Worm (Caenorhabditis elegans): ENCODE data around the gene dot-1.3.

dot-1.3 gene

ce11 chrX:12335808-12336207 is 33.2 kb upstream of the dot-1.3 start, which contains the start of gene srd-48:
Gene srd-48, plus strand, starts transcription at chrX:12336108.
- TF ChIP-seq sox-4 (tag; optimal IDR thresholded peaks at IDR 0.05) (no peak), lin-11 (tag; optimal IDR thresholded peaks at IDR 0.05) (no peak), unc-3 (GFP tag; conservative IDR thresholded peaks at IDR 0.05) (no peak), unc-3 (tag; optimal IDR thresholded peaks at IDR 0.05) (no peak), rnt-1 (tag; optimal IDR thresholded peaks at IDR 0.05) (no peak), lim-6 (tag; optimal IDR thresholded peaks at IDR 0.05) (no peak), hlh-13 (GFP tag; optimal IDR thresholded peaks at IDR 0.05) (no peak), mec-3 (tag; optimal IDR thresholded peaks at IDR 0.05; ENCODE audit: borderline replicate concordance) (no peak), tbx-2 (tag; optimal IDR thresholded peaks at IDR 0.05) (no peak), ztf-16 (tag; optimal IDR thresholded peaks at IDR 0.05) (no peak), unc-86 (tag; optimal IDR thresholded peaks at IDR 0.05) (no peak), dve-1 (tag; optimal IDR thresholded peaks at IDR 0.05) (no peak), fkh-6 (tag; optimal IDR thresholded peaks at IDR 0.05) (no peak), sox-2 (GFP tag; IDR thresholded peaks at IDR 0.05) (no peak), fkh-10 (GFP tag; optimal IDR thresholded peaks at IDR 0.05) (no peak), ref-2 (tag; optimal IDR thresholded peaks at IDR 0.05) (no peak), ceh-48 (tag; optimal IDR thresholded peaks at IDR 0.05) (no peak)

- TF ChIP-seq rnt-1 (tag; optimal IDR thresholded peaks at IDR 0.05) (no peak), pros-1 (tag; optimal IDR thresholded peaks at IDR 0.05) (no peak), ttx-3 (tag; optimal IDR thresholded peaks at IDR 0.05) (no peak), ceh-9 (tag; optimal IDR thresholded peaks at IDR 0.05) (no peak), dmd-4 (tag; optimal IDR thresholded peaks at IDR 0.05; ENCODE audit: borderline replicate concordance) (no peak), fkh-6 (tag; optimal IDR thresholded peaks at IDR 0.05) (no peak), K02D7.2 (tag; optimal IDR thresholded peaks at IDR 0.05) (no peak), lim-6 (tag; optimal IDR thresholded peaks at IDR 0.05) (no peak), ceh-34 (tag; optimal IDR thresholded peaks at IDR 0.05) (no peak)
Observed at ce11 chrX:12333479-12333878, 30.8 kb upstream of the dot-1.3 start, which contains the start of gene srd-47. Gene srd-47, plus strand, starts transcription at chrX:12333642.

- TF ChIP-seq fkh-10 (GFP tag; optimal IDR thresholded peaks at IDR 0.05), result no peak
- TF ChIP-seq pag-3 (tag; optimal IDR thresholded peaks at IDR 0.05; ENCODE audit: borderline replicate concordance), result no peak
- TF ChIP-seq pax-1 (tag; optimal IDR thresholded peaks at IDR 0.05), result no peak
- no peak for TF ChIP-seq ceh-45 (GFP tag; IDR thresholded peaks at IDR 0.05)
- no peak for TF ChIP-seq zip-5 (tag; optimal IDR thresholded peaks at IDR 0.05)
- TF ChIP-seq ceh-31 (tag; optimal IDR thresholded peaks at IDR 0.05), result no peak
- no peak for TF ChIP-seq tbx-2 (tag; optimal IDR thresholded peaks at IDR 0.05)
- no peak for TF ChIP-seq elt-4 (tag; optimal IDR thresholded peaks at IDR 0.05)
- TF ChIP-seq ceh-30 (tag; optimal IDR thresholded peaks at IDR 0.05), result no peak
- no peak for TF ChIP-seq hlh-6 (tag; optimal IDR thresholded peaks at IDR 0.05)
- TF ChIP-seq hlh-8 (tag; optimal IDR thresholded peaks at IDR 0.05), result no peak
- TF ChIP-seq tbx-7 (tag; optimal IDR thresholded peaks at IDR 0.05), result no peak
Observed at ce11 chrX:12331795-12332194, 29.1 kb upstream of the dot-1.3 start, which contains the start of gene srd-46. Gene srd-46, plus strand, starts transcription at chrX:12332095.

- TF ChIP-seq ceh-45 (GFP tag; IDR thresholded peaks at IDR 0.05) (no peak), ceh-30 (tag; optimal IDR thresholded peaks at IDR 0.05) (no peak), che-1 (tag; optimal IDR thresholded peaks at IDR 0.05) (no peak), Y22D7AL.16 (tag; optimal IDR thresholded peaks at IDR 0.05) (no peak)
Observed at ce11 chrX:12328676-12329075, 26.0 kb upstream of the dot-1.3 start, which contains the start of gene srd-45. Gene srd-45, plus strand, starts transcription at chrX:12328976.

ce11 chrX:12326424-12326823 is 23.8 kb upstream of the dot-1.3 start, which contains the start of gene srd-41:
Gene srd-41, plus strand, starts transcription at chrX:12326724.
- TF ChIP-seq nhr-11 (tag; optimal IDR thresholded peaks at IDR 0.05) (no peak), mec-3 (tag; optimal IDR thresholded peaks at IDR 0.05; ENCODE audit: borderline replicate concordance) (no peak), ceh-14 (tag; optimal IDR thresholded peaks at IDR 0.05) (no peak), elt-2 (tag; optimal IDR thresholded peaks at IDR 0.05) (no peak), F13H6.1 (tag; optimal IDR thresholded peaks at IDR 0.05) (no peak), unc-3 (GFP tag; conservative IDR thresholded peaks at IDR 0.05) (no peak), unc-3 (tag; optimal IDR thresholded peaks at IDR 0.05) (no peak), ceh-6 (GFP tag; optimal IDR thresholded peaks at IDR 0.05) (no peak), C08G9.2 (tag; optimal IDR thresholded peaks at IDR 0.05) (no peak), ceh-24 (tag; optimal IDR thresholded peaks at IDR 0.05) (no peak), pros-1 (tag; optimal IDR thresholded peaks at IDR 0.05) (no peak)
